Worm (Caenorhabditis elegans) whole organism, late embryonic: ENCODE results near the gene sdz-37.

Experiments
- elt-2 ChIP-seq: sonication (generic microtip); optimal IDR thresholded peaks from 2 replicates; lab custom pipeline; 2016; ENCODE audit warnings: missing genetic modification reagents, missing genetic modification characterization, missing compliant biosample characterization
- hlh-30 ChIP-seq: sonication (generic microtip); optimal IDR thresholded peaks from 2 replicates; lab custom pipeline; 2017; ENCODE audit warnings: antibody characterized with exemption, missing genetic modification characterization, missing compliant biosample characterization; ENCODE audit not compliant: insufficient read depth

ce11 chrII:10435836-10436235 is 28.8 kb upstream of the sdz-37 start, which contains the start of gene cut-4:
- TF ChIP-seq hlh-30 (tag; lab: Kevin White, UChicago) (no peak), elt-2 (tag; lab: Kevin White, UChicago) (no peak)
